Worm (Caenorhabditis elegans) whole organism, early embryonic: Measurements from ENCODE around the gene K09F6.3.

Source experiments
- F13C5.2 ChIP-seq: sonication (generic microtip); optimal IDR thresholded peaks from 2 replicates; lab custom pipeline; 2017; ENCODE audit warnings: mild to moderate bottlenecking, missing genetic modification characterization, inconsistent platforms, missing compliant biosample characterization
- ama-1 ChIP-seq: fragments of 150-350 bp; optimal IDR thresholded peaks from 2 replicates; lab custom pipeline; 2014
- flt-1 ChIP-seq: fragments of 200-800 bp; sonication (Bioruptor generic); IDR thresholded peaks from 2 replicates; pipeline ENCODE4 v1.3.6; 2022; ENCODE audit warnings: missing genetic modification characterization, missing compliant biosample characterization
- hmbx-1 ChIP-seq: sonication (generic microtip); optimal IDR thresholded peaks from 2 replicates; lab custom pipeline; 2016; ENCODE audit warnings: mild to moderate bottlenecking, missing genetic modification characterization, missing compliant biosample characterization
- tbx-11 ChIP-seq: fragments of 200-800 bp; sonication (Bioruptor generic); IDR thresholded peaks from 2 replicates; pipeline ENCODE4 v1.3.6; 2022; ENCODE audit warnings: missing genetic modification characterization, missing compliant biosample characterization

- TF ChIP-seq tbx-11 (GFP tag; lab: Robert Waterston, UW) (no peak), F13C5.2 (tag; lab: Kevin White, UChicago) (no peak), flt-1 (GFP tag; lab: Robert Waterston, UW) (no peak), ama-1 (no peak), hmbx-1 (no peak)
Measured at ce11 chrII:2223467-2223866, 31.5 kb upstream of the K09F6.3 start, which contains the start of gene cbs-2.
